Worm (Caenorhabditis elegans) whole organism, young adult: Measurements from ENCODE around the gene F26F2.4.

Experiments used
- F23B12.7 ChIP-seq: sonication (generic microtip); optimal IDR thresholded peaks from 2 replicates; lab custom pipeline; 2017; ENCODE audit warnings: missing genetic modification characterization, mild to moderate bottlenecking, missing compliant biosample characterization, antibody characterized with exemption, moderate library complexity; ENCODE audit not compliant: insufficient read depth
- die-1 ChIP-seq: sonication (generic microtip); optimal IDR thresholded peaks from 2 replicates; lab custom pipeline; 2016; ENCODE audit warnings: missing genotype, mild to moderate bottlenecking, missing genetic modification characterization, missing compliant biosample characterization
- efl-1 ChIP-seq: fragments of 150-350 bp; optimal IDR thresholded peaks from 2 replicates; lab custom pipeline; 2014; ENCODE audit warnings: missing biosample characterization, missing genetic modification reagents, missing genetic modification characterization
- ekl-4 ChIP-seq: fragments of 200-800 bp; sonication (Bioruptor generic); IDR thresholded peaks from 2 replicates; pipeline ENCODE4 v1.3.6; 2022; ENCODE audit warnings: missing genetic modification reagents, missing genetic modification characterization, missing compliant biosample characterization
- hmg-1.2 ChIP-seq: fragments of 200-800 bp; sonication (Bioruptor generic); IDR thresholded peaks from 2 replicates; pipeline ENCODE4 v1.3.6; 2022; ENCODE audit warnings: missing genetic modification reagents, missing genetic modification characterization, missing compliant biosample characterization
- rec-8 ChIP-seq, 2 experiments: sonication (generic microtip); optimal IDR thresholded peaks; 2 replicates each; lab custom pipeline; 2016; ENCODE audit warnings: mild to moderate bottlenecking in 2 of 2, missing genetic modification characterization in 2 of 2, missing genetic modification reagents in 2 of 2, missing genotype in 2 of 2, missing biosample characterization in 1 of 2, missing compliant biosample characterization in 1 of 2, moderate library complexity in 1 of 2
- snpc-4 ChIP-seq, 5 experiments: fragments of 150-350 bp in 1 of 5; sonication (generic microtip) in 4 of 5; optimal IDR thresholded peaks; 2 replicates each; lab custom pipeline; 2014 to 2018; ENCODE audit warnings: missing genetic modification characterization in 5 of 5, missing biosample characterization in 3 of 5, antibody characterized with exemption in 2 of 5, mild to moderate bottlenecking in 2 of 5, missing compliant biosample characterization in 2 of 5, missing genotype in 2 of 5, moderate library complexity in 2 of 5, missing genetic modification reagents in 1 of 5

DNA sequence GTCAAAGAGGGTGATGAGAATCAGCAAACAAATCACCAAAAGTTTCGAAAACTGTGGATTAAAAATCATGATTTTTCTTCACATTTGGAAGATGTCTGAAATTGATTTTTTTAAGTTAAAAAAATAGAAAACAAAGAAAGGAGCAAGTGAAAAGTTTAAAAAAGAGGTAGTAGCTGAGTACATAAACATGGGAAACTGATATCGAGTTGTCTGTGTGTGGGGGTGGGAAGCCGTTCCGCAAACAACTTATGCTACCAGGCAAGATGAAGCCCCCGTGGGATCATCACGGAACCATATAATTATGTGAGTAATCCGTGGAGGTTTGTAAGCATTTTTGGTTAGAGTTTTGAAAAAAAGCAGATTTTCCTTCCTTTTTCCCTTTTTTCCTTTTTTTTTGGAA, 18.0 kb upstream of the F26F2.4 start, which contains the start of gene Y38H6C.20:
- no peak for TF ChIP-seq hmg-1.2
- no peak for TF ChIP-seq F23B12.7
- TF ChIP-seq die-1 (tag; lab: Kevin White, UChicago), result no peak
- no peak for TF ChIP-seq rec-8 (tag; optimal IDR thresholded peaks at IDR 0.05; lab: Kevin White, UChicago)
- TF ChIP-seq efl-1 (GFP tag; lab: Kevin White, UChicago), result no peak
- no peak for TF ChIP-seq ekl-4 (GFP tag; lab: Robert Waterston, UW)
- TF ChIP-seq snpc-4 (GFP tag; optimal IDR thresholded peaks at IDR 0.05; lab: Kevin White, UChicago), result no peak
- TF ChIP-seq snpc-4 (tag; optimal IDR thresholded peaks at IDR 0.05; lab: Kevin White, UChicago), result no peak
